Fruit fly (Drosophila melanogaster): Measurements from ENCODE around the gene CG15642.

DNA sequence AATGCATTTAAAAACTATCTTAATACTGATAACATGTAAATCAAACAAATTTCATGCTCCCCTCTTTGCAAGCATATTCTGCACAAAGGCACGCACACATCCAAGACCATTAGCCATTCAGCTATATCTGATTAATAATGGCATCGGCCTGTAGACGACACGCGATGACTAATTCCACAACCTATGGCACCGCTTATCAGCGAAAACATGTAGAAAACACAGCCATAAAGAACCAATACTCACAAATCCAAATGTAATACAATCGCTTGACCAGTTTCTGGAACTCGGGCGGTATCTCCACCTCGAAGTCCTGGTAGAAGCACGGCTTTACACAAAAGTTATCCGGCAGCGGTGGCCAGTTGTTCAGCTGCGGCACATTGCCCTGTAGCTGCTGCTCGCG, 19.4 kb downstream of the CG15642 start:
- TF ChIP-seq EcR (GFP tag; optimal IDR thresholded peaks at IDR 0.05) (no peak), psq (optimal IDR thresholded peaks at IDR 0.05) (no peak), usp (GFP tag; optimal IDR thresholded peaks at IDR 0.05) (no peak)

Measured in whole organism.